Worm (Caenorhabditis elegans): Measurements from ENCODE around the gene C34D4.3.

- TF ChIP-seq him-1 (tag; optimal IDR thresholded peaks at IDR 0.05) (no peak), dao-5 (tag; optimal IDR thresholded peaks at IDR 0.05) (no peak)
Observed at ce11 chrIV:7188528-7189422, 35.3 kb downstream of the C34D4.3 start, which contains the start of gene srlf-7.

Data from whole organism, L4/young adult.